Fruit fly (Drosophila melanogaster): Measurements from ENCODE around the gene SkpD.

- no peak for TF ChIP-seq CG12605 (GFP tag; IDR thresholded peaks at IDR 0.05)
- no peak for TF ChIP-seq Snoo (tag; optimal IDR thresholded peaks at IDR 0.05)
- no peak for TF ChIP-seq CG17806 (tag; optimal IDR thresholded peaks at IDR 0.05)
- TF ChIP-seq fd96Ca (GFP tag; IDR thresholded peaks at IDR 0.05), result no peak
- TF ChIP-seq Pif1A (GFP tag; optimal IDR thresholded peaks at IDR 0.05), result no peak
- TF ChIP-seq CG13204 (GFP tag; optimal IDR thresholded peaks at IDR 0.05), result peak; percentile 43
- no peak for TF ChIP-seq D1 (tag; optimal IDR thresholded peaks at IDR 0.05)
- TF ChIP-seq CG15710 (tag; optimal IDR thresholded peaks at IDR 0.05), result no peak
Observed at dm6 chrX:19773734-19774702, 38.5 kb upstream of the SkpD start.
